Worm (Caenorhabditis elegans) whole organism, L3 larva: ENCODE data around the gene glr-2.

Experiments
- ama-1 ChIP-seq: fragments of 150-350 bp; optimal IDR thresholded peaks from 2 replicates; lab custom pipeline; 2018
- elt-2 ChIP-seq: sonication (generic microtip); optimal IDR thresholded peaks from 2 replicates; lab custom pipeline; 2016; ENCODE audit warnings: missing genetic modification reagents, mild to moderate bottlenecking, missing genetic modification characterization, missing compliant biosample characterization
- nhr-12 ChIP-seq: fragments of 150-350 bp; optimal IDR thresholded peaks from 2 replicates; lab custom pipeline; 2014; ENCODE audit warnings: missing biosample characterization, missing genetic modification characterization
- nhr-237 ChIP-seq: fragments of 150-350 bp; optimal IDR thresholded peaks from 2 replicates; lab custom pipeline; 2014; ENCODE audit warnings: missing biosample characterization, missing genetic modification characterization
- unc-62 ChIP-seq: fragments of 150-350 bp; sonication (generic microtip); optimal IDR thresholded peaks from 4 replicates; lab custom pipeline; 2014; ENCODE audit warnings: missing biosample characterization, missing genetic modification reagents, missing genetic modification characterization

DNA sequence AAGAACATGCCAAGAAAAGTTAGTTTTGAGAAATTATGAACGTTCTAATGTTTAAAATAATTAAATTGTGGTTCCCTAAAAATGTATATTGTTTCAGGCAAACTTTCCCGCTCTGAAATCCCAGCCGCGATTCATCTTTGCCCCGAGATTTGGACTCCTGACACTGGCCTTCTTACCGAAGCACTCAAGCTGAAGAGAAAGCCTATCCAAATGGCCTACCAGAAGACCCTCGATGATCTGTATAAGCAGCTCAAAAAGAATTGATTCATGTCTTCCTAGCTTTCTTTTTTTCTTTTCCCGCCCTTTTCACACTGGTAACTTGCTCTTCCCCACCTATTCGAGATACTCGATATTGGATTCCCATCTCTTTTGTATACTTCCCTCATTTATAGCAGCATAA lies 25.3 kb upstream of the glr-2 start:
- TF ChIP-seq ama-1 (lab: Kevin White, UChicago) (no peak), nhr-12 (no peak), elt-2 (tag; lab: Kevin White, UChicago) (no peak), unc-62 (GFP tag; lab: Kevin White, UChicago) (no peak), nhr-237 (tag; lab: Kevin White, UChicago) (no peak)
